Worm (Caenorhabditis elegans): ENCODE measurements around the gene tag-18.

- no peak for TF ChIP-seq lin-15B (tag; optimal IDR thresholded peaks at IDR 0.05)
- no peak for TF ChIP-seq hlh-4 (tag; optimal IDR thresholded peaks at IDR 0.05)
- no peak for TF ChIP-seq snu-23 (GFP tag; optimal IDR thresholded peaks at IDR 0.05)
- TF ChIP-seq nhr-71 (tag; optimal IDR thresholded peaks at IDR 0.05): no peak
- TF ChIP-seq fkh-10 (GFP tag; optimal IDR thresholded peaks at IDR 0.05): no peak
- TF ChIP-seq C34B4.2 (tag; optimal IDR thresholded peaks at IDR 0.05): no peak
- TF ChIP-seq ama-1 (optimal IDR thresholded peaks at IDR 0.05): no peak
Observed at ce11 chrX:3768717-3769116, 34.9 kb upstream of the tag-18 start, which contains the start of gene F47B7.5.

Measured in whole organism, L1 larva.